Worm (Caenorhabditis elegans): Measurements from ENCODE around the gene R07E5.19.
"Not testable (repeated sequence)": the region's sequence is repeated elsewhere in the genome, so short reads cannot be mapped to it uniquely, and the experiment has no call there.

Gene R07E5.19

ce11 chrIII:4378600-4379293, 39.1 kb downstream of the R07E5.19 start:
- TF ChIP-seq F44E2.7 (GFP tag; IDR thresholded peaks at IDR 0.05) (peak; percentile 68; the same call in 1 of the 2 replicates), ceh-20 (GFP tag; IDR thresholded peaks at IDR 0.05) (peak; percentile 73), nhr-28 (tag; optimal IDR thresholded peaks at IDR 0.05) (peak; percentile 18), pqm-1 (tag; optimal IDR thresholded peaks at IDR 0.05) (peak; percentile 70), duxl-1 (tag; optimal IDR thresholded peaks at IDR 0.05; ENCODE audit: poor library complexity) (peak; percentile 79), zfp-3 (GFP tag; conservative IDR thresholded peaks at IDR 0.05) (0 out of 2 replicates have a peak, but pooled peaks have one; percentile 34), Y5F2A.4 (GFP tag; optimal IDR thresholded peaks at IDR 0.05) (peak; percentile 19), nhr-41 (GFP tag; IDR thresholded peaks at IDR 0.05) (peak; percentile 78), snpc-1.2 (GFP tag; IDR thresholded peaks at IDR 0.05) (peak; percentile 30; the same call in 1 of the 2 replicates), Y105C5A.15 (GFP tag; IDR thresholded peaks at IDR 0.05) (0 out of 2 replicates have a peak, but pooled peaks have one; percentile 12), dmd-8 (GFP tag; IDR thresholded peaks at IDR 0.05) (peak; percentile 75; the same call in 1 of the 2 replicates), vab-7 (GFP tag; IDR thresholded peaks at IDR 0.05) (0 out of 2 replicates have a peak, but pooled peaks have one; percentile 43), lir-3 (tag; optimal IDR thresholded peaks at IDR 0.05) (peak; percentile 75), saeg-2 (GFP tag; IDR thresholded peaks at IDR 0.05) (0 out of 2 replicates have a peak, but pooled peaks have one; percentile 68), daf-16 (GFP tag; optimal IDR thresholded peaks at IDR 0.05) (peak in 1 of 2 experiments; percentile 48), daf-16 (tag; optimal IDR thresholded peaks at IDR 0.05) (peak; percentile 40), nhr-102 (tag; optimal IDR thresholded peaks at IDR 0.05) (peak; percentile 61), ceh-44 (GFP tag; IDR thresholded peaks at IDR 0.05) (peak; percentile 37; the same call in 1 of the 2 replicates), lim-7 (GFP tag; IDR thresholded peaks at IDR 0.05) (peak; percentile 65), D1046.2 (GFP tag; IDR thresholded peaks at IDR 0.05) (peak; percentile 8; the same call in 1 of the 2 replicates), nhr-48 (tag; optimal IDR thresholded peaks at IDR 0.05) (peak; percentile 77), hif-1 (tag; optimal IDR thresholded peaks at IDR 0.05) (peak in 1 of 2 experiments; percentile 54), zip-2 (tag; optimal IDR thresholded peaks at IDR 0.05) (peak; percentile 45), F49E8.2 (tag; optimal IDR thresholded peaks at IDR 0.05; ENCODE audit: borderline replicate concordance) (peak; percentile 2), dmd-6 (GFP tag; IDR thresholded peaks at IDR 0.05) (peak; percentile 63), T26A8.4 (GFP tag; IDR thresholded peaks at IDR 0.05) (peak; percentile 89), gei-8 (GFP tag; optimal IDR thresholded peaks at IDR 0.05) (peak; percentile 41), nhr-111 (GFP tag; optimal IDR thresholded peaks at IDR 0.05) (peak; percentile 69), madf-9 (GFP tag; conservative IDR thresholded peaks at IDR 0.05) (peak; percentile 56; the same call in 1 of the 2 replicates), spr-3 (GFP tag; optimal IDR thresholded peaks at IDR 0.05) (peak; percentile 44), spr-1 (tag; optimal IDR thresholded peaks at IDR 0.05) (peak; percentile 77), fkh-10 (GFP tag; optimal IDR thresholded peaks at IDR 0.05) (peak; percentile 4), ZK337.2 (GFP tag; IDR thresholded peaks at IDR 0.05) (peak; percentile 70; the same call in 1 of the 2 replicates), daf-19 (GFP tag; conservative IDR thresholded peaks at IDR 0.05) (0 out of 2 replicates have a peak, but pooled peaks have one; percentile 57), pha-4 (GFP tag; IDR thresholded peaks at IDR 0.05) (peak; percentile 82), T20F7.1 (GFP tag; optimal IDR thresholded peaks at IDR 0.05) (peak; percentile 57), mdt-29 (GFP tag; IDR thresholded peaks at IDR 0.05) (0 out of 2 replicates have a peak, but pooled peaks have one; percentile 17), lin-29 (GFP tag; IDR thresholded peaks at IDR 0.05) (0 out of 2 replicates have a peak, but pooled peaks have one; percentile 16), lin-13 (GFP tag; optimal IDR thresholded peaks at IDR 0.05) (peak; percentile 38), hlh-11 (tag; optimal IDR thresholded peaks at IDR 0.05) (peak; percentile 78), arid-1 (GFP tag; conservative IDR thresholded peaks at IDR 0.05) (peak; percentile 68), nhr-25 (tag; optimal IDR thresholded peaks at IDR 0.05; ENCODE audit: borderline replicate concordance, insufficient read depth) (peak; percentile 79), lin-1 (GFP tag; IDR thresholded peaks at IDR 0.05) (peak; percentile 63), hlh-30 (tag; optimal IDR thresholded peaks at IDR 0.05; ENCODE audit: insufficient read depth) (peak; percentile 34), F10B5.3 (tag; optimal IDR thresholded peaks at IDR 0.05) (peak; percentile 68), mxl-3 (GFP tag; optimal IDR thresholded peaks at IDR 0.05) (peak; percentile 48)
- TF ChIP-seq pha-4 (tag; optimal IDR thresholded peaks at IDR 0.05): not testable (repeated sequence)

Data from whole organism, L4 larva.